Worm (Caenorhabditis elegans) whole organism, L3 larva: ENCODE data around the gene lsy-13.

ENCODE experiments used
- aly-2 ChIP-seq: fragments of 150-350 bp; optimal IDR thresholded peaks from 2 replicates; lab custom pipeline; 2014; ENCODE audit warnings: missing biosample characterization, missing genetic modification characterization
- egl-27 ChIP-seq: sonication (generic microtip); optimal IDR thresholded peaks from 4 replicates; lab custom pipeline; 2017; ENCODE audit warnings: missing biosample characterization, missing genetic modification reagents, missing genetic modification characterization
- elt-1 ChIP-seq: fragments of 150-350 bp; optimal IDR thresholded peaks from 2 replicates; lab custom pipeline; 2014; ENCODE audit warnings: missing biosample characterization, missing genetic modification characterization
- nhr-11 ChIP-seq: fragments of 150-350 bp; optimal IDR thresholded peaks from 2 replicates; lab custom pipeline; 2014; ENCODE audit warnings: missing biosample characterization, missing genetic modification characterization
- nhr-23 ChIP-seq: fragments of 150-350 bp; optimal IDR thresholded peaks from 2 replicates; lab custom pipeline; 2014; ENCODE audit warnings: missing biosample characterization, missing genetic modification reagents, missing genetic modification characterization

DNA sequence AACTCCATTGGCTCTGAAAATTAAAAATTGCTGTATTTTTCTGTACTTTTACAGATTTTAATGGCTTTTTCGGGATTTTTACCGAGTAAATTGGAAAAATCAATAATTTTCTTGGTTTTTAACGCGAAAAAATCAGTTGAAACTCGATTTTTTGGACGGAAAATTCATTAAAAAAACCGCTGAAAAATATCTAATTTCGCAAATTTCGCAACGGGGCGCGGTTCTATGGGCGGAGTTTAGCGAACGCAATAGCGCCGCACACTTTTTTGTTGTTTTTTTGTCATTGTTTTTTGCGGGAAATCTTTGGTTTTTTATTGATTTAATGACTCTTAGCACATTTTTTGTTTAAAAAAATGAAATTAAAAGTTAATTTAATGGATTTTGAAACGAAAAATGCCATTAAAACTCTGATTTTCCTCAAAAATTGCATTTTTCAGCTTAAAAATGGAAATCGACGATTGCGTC is at the start of gene lsy-13, which contains the start of gene mel-46:
- TF ChIP-seq nhr-23 (tag; lab: Kevin White, UChicago) (peak; percentile 37), nhr-11 (no peak), elt-1 (tag; lab: Kevin White, UChicago) (no peak), egl-27 (tag; lab: Kevin White, UChicago) (no peak), aly-2 (no peak)
